Fruit fly (Drosophila melanogaster) whole organism, embryonic: Measurements from ENCODE around the gene SkpD.

Experiments used
- Awh ChIP-seq: fragments of 200-800 bp; sonication (Bioruptor generic); IDR thresholded peaks from 2 replicates; pipeline ENCODE4, ENCODE4 v1.3.6; 2022; ENCODE audit warnings: missing biosample characterization, missing genetic modification characterization
- B-H2 ChIP-seq: fragments of 200-800 bp; sonication (Bioruptor generic); optimal IDR thresholded peaks from 2 replicates; lab custom pipeline; 2018; ENCODE audit warnings: missing biosample characterization, mild to moderate bottlenecking, missing genetic modification characterization
- CG10979 ChIP-seq: fragments of 200-800 bp; sonication (Bioruptor generic); optimal IDR thresholded peaks from 2 replicates; lab custom pipeline; 2018; ENCODE audit warnings: missing biosample characterization, mild to moderate bottlenecking, missing genetic modification characterization, moderate library complexity
- CG11247 ChIP-seq: fragments of 200-800 bp; sonication (Bioruptor generic); IDR thresholded peaks from 2 replicates; pipeline ENCODE4 v1.3.6; 2022; ENCODE audit warnings: missing biosample characterization, missing genetic modification characterization
- CG11456 ChIP-seq: fragments of 200-800 bp; sonication (Bioruptor generic); IDR thresholded peaks from 3 replicates; pipeline ENCODE4 v1.3.6; 2022; ENCODE audit warnings: missing biosample characterization, missing genetic modification characterization
- CG12769 ChIP-seq: fragments of 200-800 bp; sonication (Bioruptor generic); optimal IDR thresholded peaks from 2 replicates; lab custom pipeline; 2019; ENCODE audit warnings: missing biosample characterization, mild to moderate bottlenecking, missing genetic modification characterization, moderate library complexity
- CG13894 ChIP-seq: fragments of 200-800 bp; sonication (Bioruptor generic); optimal IDR thresholded peaks from 3 replicates; lab custom pipeline; 2018; ENCODE audit warnings: missing biosample characterization, mild to moderate bottlenecking, missing genetic modification characterization, moderate library complexity
- CG15073 ChIP-seq: fragments of 200-800 bp; sonication (Bioruptor generic); optimal IDR thresholded peaks from 2 replicates; lab custom pipeline; 2016; ENCODE audit warnings: missing biosample characterization, missing genetic modification characterization
- CG16815 ChIP-seq: fragments of 200-800 bp; sonication (Bioruptor generic); optimal IDR thresholded peaks from 3 replicates; lab custom pipeline; 2017; ENCODE audit warnings: missing biosample characterization, mild to moderate bottlenecking, missing genetic modification characterization
- CG17186 ChIP-seq: fragments of 200-800 bp; sonication (Bioruptor generic); optimal IDR thresholded peaks from 3 replicates; lab custom pipeline; 2017; ENCODE audit warnings: missing biosample characterization, missing genetic modification reagents, missing genetic modification characterization
- CG31388 ChIP-seq: fragments of 200-800 bp; sonication (Bioruptor generic); optimal IDR thresholded peaks from 2 replicates; lab custom pipeline; 2016; ENCODE audit warnings: missing biosample characterization, missing genetic modification characterization
- CG3407 ChIP-seq: fragments of 200-800 bp; sonication (Bioruptor generic); optimal IDR thresholded peaks from 2 replicates; lab custom pipeline; 2018; ENCODE audit warnings: missing biosample characterization, mild to moderate bottlenecking, missing genetic modification characterization
- CG34422 ChIP-seq: fragments of 200-800 bp; sonication (Bioruptor generic); IDR thresholded peaks from 3 replicates; pipeline ENCODE4 v1.3.6; 2022; ENCODE audit warnings: missing biosample characterization, missing genetic modification characterization
- CG4617 ChIP-seq: fragments of 200-800 bp; sonication (Bioruptor generic); optimal IDR thresholded peaks from 3 replicates; lab custom pipeline; 2016; ENCODE audit warnings: missing biosample characterization, missing genetic modification characterization, borderline replicate concordance
- CG6813 ChIP-seq: fragments of 200-800 bp; sonication (Bioruptor generic); optimal IDR thresholded peaks from 2 replicates; lab custom pipeline; 2017; ENCODE audit warnings: missing biosample characterization, missing genetic modification characterization, mild to moderate bottlenecking, moderate library complexity, missing genetic modification reagents
- CG7963 ChIP-seq: fragments of 200-800 bp; sonication (Bioruptor generic); IDR thresholded peaks from 3 replicates; pipeline ENCODE4 v1.3.6; 2022; ENCODE audit warnings: missing biosample characterization, missing genetic modification characterization; ENCODE audit not compliant: partially characterized antibody
- CG7987 ChIP-seq: fragments of 200-800 bp; sonication (Bioruptor generic); optimal IDR thresholded peaks from 2 replicates; lab custom pipeline; 2018; ENCODE audit warnings: missing biosample characterization, mild to moderate bottlenecking, missing genetic modification characterization, moderate library complexity
- CG8290 ChIP-seq, 3 experiments: fragments of 200-800 bp; sonication (Bioruptor generic); optimal IDR thresholded peaks; 2 replicates each; lab custom pipeline; 2016 to 2019; ENCODE audit warnings: missing biosample characterization in 3 of 3, missing genetic modification characterization in 3 of 3, mild to moderate bottlenecking in 2 of 3, moderate library complexity in 1 of 3
- CG8478 ChIP-seq: fragments of >200 bp; optimal IDR thresholded peaks from 2 replicates; lab custom pipeline; 2018
- Dad ChIP-seq: fragments of 200-800 bp; sonication (Bioruptor generic); optimal IDR thresholded peaks from 3 replicates; lab custom pipeline; 2016; ENCODE audit warnings: missing biosample characterization, missing genetic modification characterization
- Dek ChIP-seq: fragments of 200-800 bp; sonication (Bioruptor generic); optimal IDR thresholded peaks from 3 replicates; lab custom pipeline; 2019; ENCODE audit warnings: missing biosample characterization, mild to moderate bottlenecking, missing genetic modification characterization, moderate library complexity
- Drgx ChIP-seq: fragments of 200-800 bp; sonication (Bioruptor generic); IDR thresholded peaks from 2 replicates; pipeline ENCODE4 v1.3.6; 2022; ENCODE audit warnings: missing biosample characterization, missing genetic modification characterization
- E2f2 ChIP-seq: fragments of 200-800 bp; sonication (Bioruptor generic); IDR thresholded peaks from 2 replicates; pipeline ENCODE4 v1.3.6; 2022; ENCODE audit warnings: missing biosample characterization, missing genetic modification characterization
- Ets65A ChIP-seq: fragments of 200-800 bp; sonication (Bioruptor generic); peaks from one replicate; lab custom pipeline; 2016; ENCODE audit warnings: missing biosample characterization, missing genetic modification characterization
- HLH3B ChIP-seq: fragments of 200-800 bp; sonication (Bioruptor generic); IDR thresholded peaks from 2 replicates; pipeline ENCODE4 v1.3.6; 2022; ENCODE audit warnings: missing biosample characterization, missing genetic modification characterization
- Jarid2 ChIP-seq: fragments of 200-800 bp; sonication (Bioruptor generic); optimal IDR thresholded peaks from 3 replicates; lab custom pipeline; 2017; ENCODE audit warnings: mild to moderate bottlenecking, missing biosample characterization, missing genetic modification reagents, missing genetic modification characterization
- Oli ChIP-seq: fragments of 200-800 bp; sonication (Bioruptor generic); optimal IDR thresholded peaks from 2 replicates; lab custom pipeline; 2018; ENCODE audit warnings: missing biosample characterization, mild to moderate bottlenecking, missing genetic modification characterization, moderate library complexity
- Sox100B ChIP-seq: fragments of 200-800 bp; sonication (Bioruptor generic); optimal IDR thresholded peaks from 3 replicates; lab custom pipeline; 2018; ENCODE audit warnings: missing biosample characterization, mild to moderate bottlenecking, missing genetic modification characterization
- Taf1 ChIP-seq: fragments of 200-800 bp; sonication (Bioruptor generic); IDR thresholded peaks from 2 replicates; pipeline ENCODE4 v1.3.6; 2022; ENCODE audit warnings: missing biosample characterization, missing genetic modification characterization
- ac ChIP-seq: fragments of 200-800 bp; sonication (Bioruptor generic); optimal IDR thresholded peaks from 3 replicates; lab custom pipeline; 2017; ENCODE audit warnings: missing biosample characterization, mild to moderate bottlenecking, missing genetic modification characterization
- aop ChIP-seq: fragments of 200-800 bp; sonication (Bioruptor generic); IDR thresholded peaks from 2 replicates; pipeline ENCODE4 v1.3.6; 2022; ENCODE audit warnings: missing biosample characterization, missing genetic modification characterization
- ash1 ChIP-seq: fragments of 200-800 bp; sonication (Bioruptor generic); optimal IDR thresholded peaks from 2 replicates; lab custom pipeline; 2018; ENCODE audit warnings: missing biosample characterization, mild to moderate bottlenecking, missing genetic modification characterization
- crc ChIP-seq: fragments of 200-800 bp; sonication (Bioruptor generic); optimal IDR thresholded peaks from 2 replicates; lab custom pipeline; 2016; ENCODE audit warnings: missing biosample characterization, missing genetic modification characterization
- cwo ChIP-seq: fragments of 200-800 bp; sonication (Bioruptor generic); optimal IDR thresholded peaks from 3 replicates; lab custom pipeline; 2017; ENCODE audit warnings: missing biosample characterization, missing genetic modification characterization, mild to moderate bottlenecking, moderate library complexity, missing genetic modification reagents
- dysf ChIP-seq: fragments of 200-800 bp; sonication (Bioruptor generic); IDR thresholded peaks from 3 replicates; pipeline ENCODE4 v1.3.6; 2022; ENCODE audit warnings: missing biosample characterization, missing genetic modification characterization
- emc ChIP-seq: fragments of 200-800 bp; sonication (Bioruptor generic); optimal IDR thresholded peaks from 2 replicates; lab custom pipeline; 2016; ENCODE audit warnings: missing biosample characterization, missing genetic modification characterization
- eyg ChIP-seq: fragments of 200-800 bp; sonication (Bioruptor generic); optimal IDR thresholded peaks from 3 replicates; lab custom pipeline; 2016; ENCODE audit warnings: missing biosample characterization, missing genetic modification characterization
- ind ChIP-seq: fragments of 200-800 bp; sonication (Bioruptor generic); optimal IDR thresholded peaks from 3 replicates; lab custom pipeline; 2016; ENCODE audit warnings: missing biosample characterization, missing genetic modification characterization
- kni ChIP-seq: fragments of 200-800 bp; sonication (Bioruptor generic); optimal IDR thresholded peaks from 3 replicates; lab custom pipeline; 2017; ENCODE audit warnings: mild to moderate bottlenecking, missing biosample characterization, missing genetic modification reagents, missing genetic modification characterization
- onecut ChIP-seq: fragments of 200-800 bp; sonication (Bioruptor generic); IDR thresholded peaks from 2 replicates; pipeline ENCODE4 v1.3.6; 2022; ENCODE audit warnings: missing biosample characterization, missing genetic modification characterization
- pfk ChIP-seq: fragments of 200-800 bp; sonication (Bioruptor generic); optimal IDR thresholded peaks from 2 replicates; lab custom pipeline; 2018; ENCODE audit warnings: missing biosample characterization, mild to moderate bottlenecking, missing genetic modification characterization, moderate library complexity
- psq ChIP-seq: fragments of 200-800 bp; sonication (Bioruptor generic); optimal IDR thresholded peaks from 2 replicates; lab custom pipeline; 2017; ENCODE audit warnings: missing biosample characterization, missing genetic modification characterization
- stwl ChIP-seq: fragments of 200-800 bp; sonication (Bioruptor generic); optimal IDR thresholded peaks from 3 replicates; lab custom pipeline; 2018; ENCODE audit warnings: missing biosample characterization, mild to moderate bottlenecking, missing genetic modification characterization, moderate library complexity
- tap ChIP-seq: fragments of 200-800 bp; optimal IDR thresholded peaks from 3 replicates; lab custom pipeline; 2019; ENCODE audit warnings: missing biosample characterization, mild to moderate bottlenecking, missing genetic modification characterization, moderate library complexity
- ttk ChIP-seq: fragments of 200-800 bp; sonication (Bioruptor generic); IDR thresholded peaks from 2 replicates; pipeline ENCODE4 v2.1.2; 2022; ENCODE audit warnings: missing biosample characterization, missing genetic modification characterization
- zf30C ChIP-seq: fragments of 200-800 bp; sonication (Bioruptor generic); optimal IDR thresholded peaks from 3 replicates; lab custom pipeline; 2018; ENCODE audit warnings: missing biosample characterization, mild to moderate bottlenecking, missing genetic modification characterization

Gene SkpD

DNA sequence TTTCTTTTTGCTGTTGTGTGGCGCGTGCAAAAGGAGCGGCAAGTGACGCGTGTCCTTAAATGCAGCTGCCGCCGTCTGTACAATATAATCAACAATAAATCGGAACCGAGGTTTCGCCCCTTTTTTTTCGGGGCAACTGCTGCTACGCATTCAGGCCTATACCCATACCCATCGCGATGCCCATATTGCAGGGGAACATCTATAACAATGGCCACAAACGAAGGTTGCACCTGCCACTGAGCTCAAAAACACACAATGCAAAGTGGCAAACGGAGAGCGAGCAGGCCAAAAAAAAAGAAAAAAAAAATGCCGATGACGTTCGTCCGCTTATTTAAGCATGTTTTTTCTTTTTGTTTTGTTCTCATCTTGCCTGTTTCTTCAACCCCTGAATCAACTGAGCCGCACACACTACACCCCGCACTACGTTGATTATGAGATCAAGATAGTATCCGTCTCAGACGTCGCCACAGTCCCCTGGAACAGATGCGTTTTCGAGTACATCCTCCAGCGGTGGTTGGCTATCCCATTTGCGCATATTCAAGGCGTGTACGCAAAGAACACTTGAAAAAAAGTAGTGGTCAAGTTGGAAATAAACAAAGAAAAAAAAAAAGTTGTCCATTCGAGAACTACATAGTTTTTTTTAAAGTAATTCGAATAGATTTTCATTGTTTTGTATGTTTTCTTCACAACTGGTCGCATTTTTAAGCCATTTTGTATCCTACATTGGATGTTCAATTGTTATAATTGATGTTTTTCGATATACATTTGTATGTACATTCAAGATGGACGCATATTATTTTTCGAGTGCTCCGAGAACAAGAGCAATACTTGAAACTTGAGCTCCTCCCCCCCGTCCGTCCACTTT, 30.1 kb downstream of the SkpD start (continued):
- no peak for TF ChIP-seq CG31388 (GFP tag; lab: Kevin White, UChicago)
- no peak for TF ChIP-seq CG11247 (GFP tag; lab: Robert Waterston, UW)
- TF ChIP-seq stwl = no peak
- TF ChIP-seq Jarid2 = no peak
- TF ChIP-seq tap (tag; lab: Kevin White, UChicago) = no peak
- no peak for TF ChIP-seq ttk (GFP tag; lab: Robert Waterston, UW)
- TF ChIP-seq CG8478 (lab: Kevin White, UChicago) = no peak
- TF ChIP-seq CG6813 (GFP tag; lab: Kevin White, UChicago) = peak; percentile 6
- no peak for TF ChIP-seq CG34422 (GFP tag; lab: Robert Waterston, UW)
- no peak for TF ChIP-seq HLH3B (GFP tag; lab: Robert Waterston, UW)
- TF ChIP-seq aop = no peak
- TF ChIP-seq CG4617 = no peak
- TF ChIP-seq Dek (tag; lab: Kevin White, UChicago) = no peak
- TF ChIP-seq ash1 = no peak
- no peak for TF ChIP-seq emc (GFP tag; lab: Kevin White, UChicago)
- peak; percentile 93 for TF ChIP-seq ac (GFP tag; lab: Kevin White, UChicago)
- TF ChIP-seq CG15073 (GFP tag; lab: Kevin White, UChicago) = no peak
- TF ChIP-seq CG11456 (GFP tag; lab: Robert Waterston, UW) = no peak
- no peak for TF ChIP-seq Taf1
- no peak for TF ChIP-seq psq
- TF ChIP-seq CG8290 (GFP tag; optimal IDR thresholded peaks at IDR 0.05; lab: Kevin White, UChicago) = no peak
- TF ChIP-seq CG8290 (tag; optimal IDR thresholded peaks at IDR 0.05; lab: Kevin White, UChicago) = no peak
- TF ChIP-seq CG3407 (GFP tag; lab: Kevin White, UChicago) = no peak
- TF ChIP-seq crc = no peak
- TF ChIP-seq CG12769 = no peak
- peak; percentile 91 for TF ChIP-seq zf30C
- no peak for TF ChIP-seq ind (GFP tag; lab: Kevin White, UChicago)
- TF ChIP-seq eyg (GFP tag; lab: Kevin White, UChicago) = no peak
- TF ChIP-seq CG7987 (GFP tag; lab: Kevin White, UChicago) = no peak
- TF ChIP-seq CG10979 (tag; lab: Kevin White, UChicago) = peak; percentile 51
- TF ChIP-seq E2f2 (GFP tag; lab: Robert Waterston, UW) = no peak
- peak; percentile 35 for TF ChIP-seq kni (GFP tag; lab: Kevin White, UChicago)
- no peak for TF ChIP-seq dysf (GFP tag; lab: Robert Waterston, UW)
- no peak for TF ChIP-seq Oli
- TF ChIP-seq CG16815 = no peak
- no peak for TF ChIP-seq Sox100B (GFP tag; lab: Kevin White, UChicago)
- TF ChIP-seq Drgx = no peak
- TF ChIP-seq CG7963 (GFP tag; lab: Robert Waterston, UW) = no peak
- TF ChIP-seq B-H2 (GFP tag; lab: Kevin White, UChicago) = no peak
- TF ChIP-seq onecut (GFP tag; lab: Robert Waterston, UW) = no peak
- TF ChIP-seq Dad (GFP tag; lab: Kevin White, UChicago) = no peak
- TF ChIP-seq Ets65A (GFP tag; lab: Kevin White, UChicago) = no peak
- TF ChIP-seq CG17186 (GFP tag; lab: Kevin White, UChicago) = no peak
- TF ChIP-seq pfk (GFP tag; lab: Kevin White, UChicago) = no peak
- TF ChIP-seq cwo = no peak
- no peak for TF ChIP-seq Awh (GFP tag; lab: Robert Waterston, UW)
- no peak for TF ChIP-seq CG13894
